Fruit fly (Drosophila melanogaster) whole organism, wandering third instar larva: Measurements from ENCODE around the gene CG3961.

Experiments
- Dfd ChIP-seq: fragments of >200 bp; optimal IDR thresholded peaks from 2 replicates; lab custom pipeline; 2017; ENCODE audit warnings: missing biosample characterization, missing genetic modification characterization
- fru ChIP-seq: fragments of 200-800 bp; sonication (Bioruptor generic); optimal IDR thresholded peaks from 3 replicates; lab custom pipeline; 2016; ENCODE audit warnings: missing biosample characterization, mild to moderate bottlenecking, missing genetic modification characterization

dm6 chr3L:18872440-18872839 lies 17.8 kb downstream of the CG3961 start, which contains the start of the genes Rad9 and Uggt:
- TF ChIP-seq fru: no peak
- TF ChIP-seq Dfd (GFP tag; lab: Kevin White, UChicago): no peak
